Fruit fly (Drosophila melanogaster): ENCODE results near the gene CG7778.

The CG7778 gene

dm6 chr2L:8365701-8366643 lies 19.6 kb downstream of the CG7778 start, which contains the start of gene Pp2A-29B (continued):
- TF ChIP-seq oc (tag; optimal IDR thresholded peaks at IDR 0.05) (no peak), amos (GFP tag; IDR thresholded peaks at IDR 0.05; ENCODE audit: partially characterized antibody) (peak; percentile 98), grau (tag; optimal IDR thresholded peaks at IDR 0.05) (peak; percentile 45), E2f1 (GFP tag; IDR thresholded peaks at IDR 0.05) (0 out of 2 replicates have a peak, but pooled peaks have one; percentile 23), BtbVII (GFP tag; optimal IDR thresholded peaks at IDR 0.05) (no peak), CG11696 (GFP tag; IDR thresholded peaks at IDR 0.05) (no peak), CG33557 (GFP tag; optimal IDR thresholded peaks at IDR 0.05) (peak; percentile 23), CG9215 (GFP tag; IDR thresholded peaks at IDR 0.05) (no peak), Pdp1 (GFP tag; optimal IDR thresholded peaks at IDR 0.05) (peak in 1 of 2 experiments; percentile 74), gcm2 (GFP tag; optimal IDR thresholded peaks at IDR 0.05) (no peak), so (GFP tag; IDR thresholded peaks at IDR 0.05) (no peak), Sox100B (GFP tag; optimal IDR thresholded peaks at IDR 0.05) (peak; percentile 21), fu2 (GFP tag; optimal IDR thresholded peaks at IDR 0.05) (no peak), CG4282 (GFP tag; optimal IDR thresholded peaks at IDR 0.05) (no peak), Med (GFP tag) (peak; percentile 57), tap (tag; optimal IDR thresholded peaks at IDR 0.05) (no peak), pum (GFP tag; optimal IDR thresholded peaks at IDR 0.05) (no peak), CG17361 (GFP tag; IDR thresholded peaks at IDR 0.05) (peak; percentile 67; the same call in 2 of the 3 replicates), fru (optimal IDR thresholded peaks at IDR 0.05) (no peak), otp (GFP tag; IDR thresholded peaks at IDR 0.05) (no peak), CG9797 (GFP tag; optimal IDR thresholded peaks at IDR 0.05) (peak; percentile 55), Hand (GFP tag; optimal IDR thresholded peaks at IDR 0.05) (peak; percentile 34), Abd-B (GFP tag; optimal IDR thresholded peaks at IDR 0.05) (peak; percentile 46), Scr (GFP tag; IDR thresholded peaks at IDR 0.05; ENCODE audit: partially characterized antibody) (peak; percentile 99), dan (GFP tag; IDR thresholded peaks at IDR 0.05) (no peak), CG6272 (GFP tag; IDR thresholded peaks at IDR 0.05) (peak; percentile 38; the same call in 1 of the 2 replicates), ems (GFP tag; optimal IDR thresholded peaks at IDR 0.05) (no peak), CG34422 (GFP tag; IDR thresholded peaks at IDR 0.05) (no peak; the same call in 2 of the 3 replicates), CG13775 (GFP tag; optimal IDR thresholded peaks at IDR 0.05) (peak; percentile 40), CG12299 (tag; optimal IDR thresholded peaks at IDR 0.05) (no peak), en (GFP tag; optimal IDR thresholded peaks at IDR 0.05) (no peak), CG11560 (tag; IDR thresholded peaks at IDR 0.05) (peak; percentile 89), Lpt (GFP tag; optimal IDR thresholded peaks at IDR 0.05) (no peak), CG7556 (GFP tag; optimal IDR thresholded peaks at IDR 0.05) (no peak), CG1233 (GFP tag; optimal IDR thresholded peaks at IDR 0.05) (no peak), repo (GFP tag; optimal IDR thresholded peaks at IDR 0.05) (no peak), CG10147 (GFP tag; optimal IDR thresholded peaks at IDR 0.05) (no peak), H15 (GFP tag; IDR thresholded peaks at IDR 0.05) (no peak), D19B (GFP tag; optimal IDR thresholded peaks at IDR 0.05) (no peak), ato (GFP tag; IDR thresholded peaks at IDR 0.05; ENCODE audit: partially characterized antibody) (peak; percentile 95), CG7963 (GFP tag; IDR thresholded peaks at IDR 0.05; ENCODE audit: partially characterized antibody) (peak; percentile 95), pnt (GFP tag; optimal IDR thresholded peaks at IDR 0.05) (no peak), onecut (GFP tag; IDR thresholded peaks at IDR 0.05) (no peak), CG10654 (GFP tag; optimal IDR thresholded peaks at IDR 0.05) (no peak), CG15479 (GFP tag; optimal IDR thresholded peaks at IDR 0.05) (peak; percentile 37), jumu (GFP tag; optimal IDR thresholded peaks at IDR 0.05) (no peak), CG4854 (GFP tag; optimal IDR thresholded peaks at IDR 0.05) (no peak), bigmax (GFP tag; optimal IDR thresholded peaks at IDR 0.05) (no peak), corto (GFP tag; optimal IDR thresholded peaks at IDR 0.05) (no peak)

Data from whole organism, embryonic.